Worm (Caenorhabditis elegans) whole organism, early embryonic: Measurements from ENCODE around the gene C50A2.7.

Experiments used
- F13C5.2 ChIP-seq: sonication (generic microtip); optimal IDR thresholded peaks from 2 replicates; lab custom pipeline; 2017; ENCODE audit warnings: mild to moderate bottlenecking, missing genetic modification characterization, inconsistent platforms, missing compliant biosample characterization
- ama-1 ChIP-seq: fragments of 150-350 bp; optimal IDR thresholded peaks from 2 replicates; lab custom pipeline; 2014
- ceh-36 ChIP-seq: sonication (generic microtip); optimal IDR thresholded peaks from 2 replicates; lab custom pipeline; 2016; ENCODE audit warnings: missing genetic modification characterization, inconsistent platforms, missing compliant biosample characterization
- ets-7 ChIP-seq: sonication (generic microtip); optimal IDR thresholded peaks from 2 replicates; lab custom pipeline; 2016; ENCODE audit warnings: missing genotype, missing genetic modification characterization, missing compliant biosample characterization
- flt-1 ChIP-seq: fragments of 200-800 bp; sonication (Bioruptor generic); IDR thresholded peaks from 2 replicates; pipeline ENCODE4 v1.3.6; 2022; ENCODE audit warnings: missing genetic modification characterization, missing compliant biosample characterization
- hmbx-1 ChIP-seq: sonication (generic microtip); optimal IDR thresholded peaks from 2 replicates; lab custom pipeline; 2016; ENCODE audit warnings: mild to moderate bottlenecking, missing genetic modification characterization, missing compliant biosample characterization
- hmg-4 ChIP-seq: fragments of 200-800 bp; sonication (Bioruptor generic); optimal IDR thresholded peaks from 2 replicates; lab custom pipeline; 2018; ENCODE audit warnings: mild to moderate bottlenecking, missing genetic modification characterization, missing compliant biosample characterization
- scrt-1 ChIP-seq: fragments of 200-800 bp; sonication (Bioruptor generic); IDR thresholded peaks from 2 replicates; pipeline ENCODE4 v1.3.6; 2022; ENCODE audit warnings: missing genetic modification characterization, missing compliant biosample characterization
- sea-1 ChIP-seq: fragments of 200-800 bp; sonication (Bioruptor generic); conservative IDR thresholded peaks from 2 replicates; pipeline ENCODE4 v1.3.6; 2022; ENCODE audit warnings: missing genetic modification characterization, missing compliant biosample characterization
- tbx-11 ChIP-seq: fragments of 200-800 bp; sonication (Bioruptor generic); IDR thresholded peaks from 2 replicates; pipeline ENCODE4 v1.3.6; 2022; ENCODE audit warnings: missing genetic modification characterization, missing compliant biosample characterization
- tbx-37 ChIP-seq: fragments of 200-800 bp; sonication (Bioruptor generic); conservative IDR thresholded peaks from 2 replicates; pipeline ENCODE4 v1.3.6; 2022; ENCODE audit warnings: missing genetic modification reagents, missing genetic modification characterization, missing compliant biosample characterization
- tra-4 ChIP-seq: sonication (generic microtip); optimal IDR thresholded peaks from 2 replicates; lab custom pipeline; 2017; ENCODE audit warnings: missing genetic modification characterization, missing compliant biosample characterization

DNA sequence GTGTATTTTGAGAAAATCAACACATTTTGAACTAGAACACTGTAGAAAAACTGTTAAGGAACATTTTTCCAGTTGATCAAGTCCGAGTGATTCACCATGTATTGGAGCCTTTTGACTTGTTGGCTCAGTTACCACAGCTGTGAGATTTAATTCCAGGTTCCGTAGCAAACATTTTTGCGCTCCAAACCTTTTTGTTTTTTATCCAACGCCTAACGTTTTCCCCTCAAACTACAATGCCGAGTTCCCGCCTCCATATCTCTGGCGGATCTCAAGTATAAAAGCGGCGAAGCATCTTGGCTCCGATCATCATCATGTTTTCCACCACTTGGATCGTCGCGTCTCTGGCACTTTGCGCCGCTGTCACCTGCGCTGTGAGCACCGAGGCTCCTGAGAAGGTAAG, 36.7 kb upstream of the C50A2.7 start, which contains the start of gene perm-2:
- TF ChIP-seq ama-1 (lab: Kevin White, UChicago): no peak
- TF ChIP-seq tbx-37: no peak
- TF ChIP-seq hmbx-1: no peak
- TF ChIP-seq hmg-4 (GFP tag; lab: Kevin White, UChicago): no peak
- no peak for TF ChIP-seq tbx-11 (GFP tag; lab: Robert Waterston, UW)
- TF ChIP-seq sea-1 (GFP tag; lab: Robert Waterston, UW): no peak
- TF ChIP-seq flt-1 (GFP tag; lab: Robert Waterston, UW): no peak
- TF ChIP-seq F13C5.2: no peak
- no peak for TF ChIP-seq ceh-36 (tag; lab: Kevin White, UChicago)
- TF ChIP-seq tra-4 (tag; lab: Kevin White, UChicago): no peak
- TF ChIP-seq ets-7 (tag; lab: Kevin White, UChicago): no peak
- TF ChIP-seq scrt-1 (GFP tag; lab: Robert Waterston, UW): no peak
